Fruit fly (Drosophila melanogaster) whole organism, prepupa: ENCODE data around the gene Wbp2.

Source experiments
- Blimp-1 ChIP-seq: fragments of 200-800 bp; sonication (Bioruptor generic); optimal IDR thresholded peaks from 3 replicates; lab custom pipeline; 2017; ENCODE audit warnings: missing biosample characterization, missing genetic modification characterization, mild to moderate bottlenecking, moderate library complexity, missing genetic modification reagents
- CG10669 ChIP-seq: fragments of 200-800 bp; sonication (Bioruptor generic); optimal IDR thresholded peaks from 3 replicates; lab custom pipeline; 2018; ENCODE audit warnings: missing biosample characterization, mild to moderate bottlenecking, missing genetic modification characterization, moderate library complexity
- CG11902 ChIP-seq: fragments of 200-800 bp; sonication (Bioruptor generic); optimal IDR thresholded peaks from 3 replicates; lab custom pipeline; 2016; ENCODE audit warnings: missing biosample characterization, missing genetic modification characterization
- CG15336 ChIP-seq: fragments of 200-800 bp; sonication (Bioruptor generic); IDR thresholded peaks from 2 replicates; pipeline ENCODE4 v1.3.6; 2022; ENCODE audit warnings: missing biosample characterization, missing genetic modification characterization
- CG1621 ChIP-seq: fragments of 200-800 bp; sonication (Bioruptor generic); optimal IDR thresholded peaks from 3 replicates; lab custom pipeline; 2018; ENCODE audit warnings: missing biosample characterization, mild to moderate bottlenecking, missing genetic modification characterization
- CG16779 ChIP-seq: fragments of 200-800 bp; sonication (Bioruptor generic); optimal IDR thresholded peaks from 3 replicates; lab custom pipeline; 2017; ENCODE audit warnings: missing biosample characterization, mild to moderate bottlenecking, missing genetic modification characterization
- CG31627 ChIP-seq: fragments of 200-800 bp; sonication (Bioruptor generic); optimal IDR thresholded peaks from 3 replicates; lab custom pipeline; 2016; ENCODE audit warnings: missing biosample characterization, missing genetic modification characterization
- CG32006 ChIP-seq: fragments of 200-800 bp; sonication (Bioruptor generic); optimal IDR thresholded peaks from 3 replicates; lab custom pipeline; 2017; ENCODE audit warnings: missing biosample characterization, mild to moderate bottlenecking, missing genetic modification characterization
- CG34406 ChIP-seq: fragments of 200-800 bp; sonication (Bioruptor generic); optimal IDR thresholded peaks from 3 replicates; lab custom pipeline; 2016; ENCODE audit warnings: missing biosample characterization, missing genetic modification characterization
- CG3919 ChIP-seq: fragments of 200-800 bp; sonication (Bioruptor generic); optimal IDR thresholded peaks from 3 replicates; lab custom pipeline; 2016; ENCODE audit warnings: missing biosample characterization, missing genetic modification characterization
- CG6163 ChIP-seq: fragments of 200-800 bp; sonication (Bioruptor generic); IDR thresholded peaks from 3 replicates; pipeline ENCODE4 v1.3.6; 2022; ENCODE audit warnings: missing biosample characterization, missing genetic modification characterization
- CG6276 ChIP-seq: fragments of 200-800 bp; sonication (Bioruptor generic); optimal IDR thresholded peaks from 2 replicates; lab custom pipeline; 2017; ENCODE audit warnings: missing biosample characterization, mild to moderate bottlenecking, missing genetic modification characterization
- CG6808 ChIP-seq: fragments of 200-800 bp; sonication (Bioruptor generic); optimal IDR thresholded peaks from 3 replicates; lab custom pipeline; 2017; ENCODE audit warnings: missing biosample characterization, missing genetic modification characterization, mild to moderate bottlenecking, moderate library complexity, missing genetic modification reagents
- CG6854 ChIP-seq: fragments of 200-800 bp; sonication (Bioruptor generic); optimal IDR thresholded peaks from 2 replicates; lab custom pipeline; 2017; ENCODE audit warnings: missing biosample characterization, mild to moderate bottlenecking, missing genetic modification characterization
- CG7368 ChIP-seq: fragments of 200-800 bp; sonication (Bioruptor generic); optimal IDR thresholded peaks from 3 replicates; lab custom pipeline; 2016; ENCODE audit warnings: missing biosample characterization, missing genetic modification characterization
- CG8119 ChIP-seq: fragments of 200-800 bp; sonication (Bioruptor generic); IDR thresholded peaks from 3 replicates; pipeline ENCODE4 v1.3.6; 2022; ENCODE audit warnings: missing biosample characterization, missing genetic modification characterization
- CG9139 ChIP-seq: fragments of 200-800 bp; sonication (Bioruptor generic); optimal IDR thresholded peaks from 3 replicates; lab custom pipeline; 2017; ENCODE audit warnings: missing biosample characterization, mild to moderate bottlenecking, missing genetic modification characterization
- Eip75B ChIP-seq: fragments of 200-800 bp; sonication (Bioruptor generic); optimal IDR thresholded peaks from 3 replicates; lab custom pipeline; 2016; ENCODE audit warnings: missing biosample characterization, missing genetic modification characterization
- Eip78C ChIP-seq: fragments of 200-800 bp; sonication (Bioruptor generic); peaks from one replicate; lab custom pipeline; 2016; ENCODE audit warnings: missing biosample characterization, missing genetic modification characterization
- Eip93F ChIP-seq: fragments of 200-800 bp; sonication (Bioruptor generic); optimal IDR thresholded peaks from 2 replicates; lab custom pipeline; 2016; ENCODE audit warnings: missing biosample characterization, mild to moderate bottlenecking, missing genetic modification characterization
- Ets21C ChIP-seq: fragments of 200-800 bp; sonication (Bioruptor generic); optimal IDR thresholded peaks from 3 replicates; lab custom pipeline; 2016; ENCODE audit warnings: missing biosample characterization, missing genetic modification characterization
- Gug ChIP-seq: fragments of 200-800 bp; sonication (Bioruptor generic); IDR thresholded peaks from 2 replicates; pipeline ENCODE4 v1.3.6; 2022; ENCODE audit warnings: missing biosample characterization, missing genetic modification characterization
- Hr39 ChIP-seq: fragments of 200-800 bp; sonication (Bioruptor generic); optimal IDR thresholded peaks from 2 replicates; lab custom pipeline; 2016; ENCODE audit warnings: missing biosample characterization, missing genetic modification characterization
- Lpt ChIP-seq: fragments of 200-800 bp; sonication (Bioruptor generic); optimal IDR thresholded peaks from 3 replicates; lab custom pipeline; 2016; ENCODE audit warnings: missing biosample characterization, missing genetic modification characterization
- OdsH ChIP-seq: fragments of 200-800 bp; sonication (Bioruptor generic); optimal IDR thresholded peaks from 3 replicates; lab custom pipeline; 2016; ENCODE audit warnings: missing biosample characterization, missing genetic modification characterization
- Sox102F ChIP-seq: fragments of 200-800 bp; sonication (Bioruptor generic); optimal IDR thresholded peaks from 2 replicates; lab custom pipeline; 2016; ENCODE audit warnings: missing biosample characterization, mild to moderate bottlenecking, missing genetic modification characterization
- acj6 ChIP-seq: fragments of 200-800 bp; sonication (Bioruptor generic); optimal IDR thresholded peaks from 3 replicates; lab custom pipeline; 2016; ENCODE audit warnings: missing biosample characterization, missing genetic modification characterization
- dac ChIP-seq: fragments of 200-800 bp; sonication (Bioruptor generic); optimal IDR thresholded peaks from 2 replicates; lab custom pipeline; 2017; ENCODE audit warnings: missing biosample characterization, mild to moderate bottlenecking, missing genetic modification characterization
- dsx ChIP-seq: fragments of 200-800 bp; optimal IDR thresholded peaks from 3 replicates; lab custom pipeline; 2019; ENCODE audit warnings: missing biosample characterization, mild to moderate bottlenecking, missing genetic modification characterization, moderate library complexity; ENCODE audit not compliant: poor library complexity, severe bottlenecking
- fkh ChIP-seq: fragments of 200-800 bp; sonication (Bioruptor generic); optimal IDR thresholded peaks from 3 replicates; lab custom pipeline; 2017; ENCODE audit warnings: missing biosample characterization, mild to moderate bottlenecking, missing genetic modification characterization, moderate library complexity
- net ChIP-seq: fragments of 200-800 bp; sonication (Bioruptor generic); optimal IDR thresholded peaks from 3 replicates; lab custom pipeline; 2016; ENCODE audit warnings: missing biosample characterization, missing genetic modification characterization
- pdm3 ChIP-seq: fragments of 200-800 bp; sonication (Bioruptor generic); optimal IDR thresholded peaks from 3 replicates; lab custom pipeline; 2016; ENCODE audit warnings: missing biosample characterization, missing genetic modification characterization
- salr ChIP-seq, 2 experiments: fragments of 200-800 bp; sonication (Bioruptor generic); optimal IDR thresholded peaks; 3 replicates each; lab custom pipeline; 2016 to 2018; ENCODE audit warnings: missing biosample characterization in 2 of 2, missing genetic modification characterization in 2 of 2, mild to moderate bottlenecking in 1 of 2
- spab ChIP-seq: fragments of 200-800 bp; sonication (Bioruptor generic); optimal IDR thresholded peaks from 2 replicates; lab custom pipeline; 2017; ENCODE audit warnings: missing biosample characterization, mild to moderate bottlenecking, missing genetic modification characterization, missing genetic modification reagents
- ss ChIP-seq, 2 experiments: fragments of 200-800 bp; sonication (Bioruptor generic); optimal IDR thresholded peaks; 2 replicates in 1 of 2; 3 replicates in 1 of 2; lab custom pipeline; 2017 to 2018; ENCODE audit warnings: mild to moderate bottlenecking in 2 of 2, missing biosample characterization in 2 of 2, missing genetic modification characterization in 2 of 2, moderate library complexity in 1 of 2
- vri ChIP-seq: fragments of 200-800 bp; sonication (Bioruptor generic); optimal IDR thresholded peaks from 3 replicates; lab custom pipeline; 2016; ENCODE audit warnings: missing biosample characterization, mild to moderate bottlenecking, missing genetic modification characterization

Wbp2 gene

dm6 chr3L:12831290-12831952 lies 18.5 kb upstream of the Wbp2 start (continued):
- TF ChIP-seq Eip78C (GFP tag; lab: Kevin White, UChicago): peak; percentile 95
- peak; percentile 72 for TF ChIP-seq CG15336
- peak; percentile 55; the same call in 1 of the 2 replicates for TF ChIP-seq Gug
- TF ChIP-seq CG3919 (GFP tag; lab: Kevin White, UChicago): no peak
- peak; percentile 35 for TF ChIP-seq Ets21C (GFP tag; lab: Kevin White, UChicago)
- TF ChIP-seq Sox102F (GFP tag; lab: Kevin White, UChicago): peak; percentile 62
- no peak for TF ChIP-seq ss (GFP tag; optimal IDR thresholded peaks at IDR 0.05; lab: Kevin White, UChicago)
- no peak for TF ChIP-seq Eip93F (GFP tag; lab: Kevin White, UChicago)
- peak; percentile 32 to 70 for TF ChIP-seq salr (GFP tag; optimal IDR thresholded peaks at IDR 0.05; lab: Kevin White, UChicago)

dm6 chr3L:12832355-12832881 lies 17.5 kb upstream of the Wbp2 start:
- no peak for TF ChIP-seq pdm3 (GFP tag; lab: Kevin White, UChicago)
- TF ChIP-seq CG1621 (tag; lab: Kevin White, UChicago): peak; percentile 87
- peak; percentile 23 for TF ChIP-seq CG9139 (GFP tag; lab: Kevin White, UChicago)
- TF ChIP-seq Blimp-1 (GFP tag; lab: Kevin White, UChicago): no peak
- no peak for TF ChIP-seq CG34406 (GFP tag; lab: Kevin White, UChicago)
- peak; percentile 26 for TF ChIP-seq vri (GFP tag; lab: Kevin White, UChicago)
- TF ChIP-seq dsx: peak; percentile 40
- TF ChIP-seq dac: no peak
- no peak for TF ChIP-seq Eip93F (GFP tag; lab: Kevin White, UChicago)
- TF ChIP-seq CG6276: peak; percentile 56
- no peak for TF ChIP-seq OdsH (GFP tag; lab: Kevin White, UChicago)
- no peak for TF ChIP-seq CG31627
- no peak for TF ChIP-seq Hr39 (GFP tag; lab: Kevin White, UChicago)
- no peak for TF ChIP-seq CG7368 (GFP tag; lab: Kevin White, UChicago)
- peak; percentile 58 for TF ChIP-seq CG6854 (GFP tag; lab: Kevin White, UChicago)
- peak; percentile 35 for TF ChIP-seq net (GFP tag; lab: Kevin White, UChicago)
- TF ChIP-seq CG6163 (GFP tag; lab: Robert Waterston, UW): no peak
- no peak for TF ChIP-seq CG11902
- peak; percentile 10 for TF ChIP-seq Eip75B (GFP tag; lab: Kevin White, UChicago)
- peak; percentile 31 for TF ChIP-seq CG3919 (GFP tag; lab: Kevin White, UChicago)
- peak; percentile 34 for TF ChIP-seq Sox102F (GFP tag; lab: Kevin White, UChicago)
- TF ChIP-seq CG8119 (GFP tag; lab: Robert Waterston, UW): peak; percentile 62; the same call in 1 of the 3 replicates
- TF ChIP-seq CG16779 (tag; lab: Kevin White, UChicago): peak; percentile 54
- peak; percentile 81 for TF ChIP-seq Eip78C (GFP tag; lab: Kevin White, UChicago)
- TF ChIP-seq CG15336: peak; percentile 56; the same call in 1 of the 2 replicates
- TF ChIP-seq CG10669 (GFP tag; lab: Kevin White, UChicago): no peak
- TF ChIP-seq ss (GFP tag; optimal IDR thresholded peaks at IDR 0.05; lab: Kevin White, UChicago): peak; percentile 60 to 70
- no peak for TF ChIP-seq spab
- TF ChIP-seq CG6808: peak; percentile 57
- peak; percentile 55 for TF ChIP-seq Lpt (GFP tag; lab: Kevin White, UChicago)
- TF ChIP-seq, all 60 proteins: peak for 17

dm6 chr3L:12833354-12833753 lies 16.6 kb upstream of the Wbp2 start:
- TF ChIP-seq CG32006 (GFP tag; lab: Kevin White, UChicago) (peak; percentile 14), CG6163 (GFP tag; lab: Robert Waterston, UW) (0 out of 3 replicates have a peak, but pooled peaks have one; percentile 34), fkh (GFP tag; lab: Kevin White, UChicago) (peak; percentile 12), acj6 (no peak)
